Worm (Caenorhabditis elegans) whole organism, young adult: ENCODE data around the gene noca-1.

Source experiments
- B0019.2 ChIP-seq: fragments of 200-800 bp; sonication (Bioruptor generic); conservative IDR thresholded peaks from 2 replicates; pipeline ENCODE4 v1.3.6; 2022; ENCODE audit warnings: missing genetic modification reagents, missing genetic modification characterization, missing compliant biosample characterization
- K12H6.12 ChIP-seq: fragments of 200-800 bp; sonication (Bioruptor generic); optimal IDR thresholded peaks from 2 replicates; lab custom pipeline; 2018; ENCODE audit warnings: mild to moderate bottlenecking, missing genetic modification characterization, missing compliant biosample characterization
- ama-1 ChIP-seq, 3 experiments: fragments of 150-350 bp in 1 of 3; sonication (generic microtip) in 2 of 3; optimal IDR thresholded peaks; 2 replicates each; lab custom pipeline; 2014 to 2018; ENCODE audit warnings: missing biosample characterization in 2 of 3, missing genetic modification characterization in 2 of 3, missing genetic modification reagents in 2 of 3
- attf-6 ChIP-seq: fragments of 200-800 bp; sonication (Bioruptor generic); IDR thresholded peaks from 2 replicates; pipeline ENCODE4 v1.3.6; 2022; ENCODE audit warnings: missing genetic modification reagents, missing genetic modification characterization, missing compliant biosample characterization
- ccch-3 ChIP-seq: fragments of 200-800 bp; sonication (Bioruptor generic); optimal IDR thresholded peaks from 2 replicates; lab custom pipeline; 2018; ENCODE audit warnings: mild to moderate bottlenecking, missing genetic modification characterization, missing compliant biosample characterization
- ceh-100 ChIP-seq: fragments of 200-800 bp; sonication (Bioruptor generic); IDR thresholded peaks from 2 replicates; pipeline ENCODE4 v1.3.6; 2022; ENCODE audit warnings: missing genetic modification reagents, missing genetic modification characterization, missing compliant biosample characterization
- chd-7 ChIP-seq: sonication (generic microtip); optimal IDR thresholded peaks from 2 replicates; lab custom pipeline; 2016; ENCODE audit warnings: mild to moderate bottlenecking, missing genetic modification characterization, moderate library complexity, missing compliant biosample characterization
- dox-1 ChIP-seq: fragments of 200-800 bp; sonication (Bioruptor generic); IDR thresholded peaks from 2 replicates; pipeline ENCODE4 v1.3.6; 2022; ENCODE audit warnings: missing genetic modification reagents, missing genetic modification characterization, missing compliant biosample characterization
- dpl-1 ChIP-seq: fragments of 150-350 bp; optimal IDR thresholded peaks from 2 replicates; lab custom pipeline; 2014; ENCODE audit warnings: missing biosample characterization, missing genetic modification reagents, missing genetic modification characterization
- him-1 ChIP-seq: sonication (generic microtip); optimal IDR thresholded peaks from 2 replicates; lab custom pipeline; 2016; ENCODE audit warnings: missing genotype, missing genetic modification reagents, missing genetic modification characterization, missing compliant biosample characterization
- let-607 ChIP-seq, 2 experiments: fragments of 200-800 bp in 1 of 2; sonication (Bioruptor generic) in 1 of 2; sonication (generic microtip) in 1 of 2; optimal IDR thresholded peaks; 2 replicates each; lab custom pipeline; 2016 to 2018; ENCODE audit warnings: mild to moderate bottlenecking in 2 of 2, missing compliant biosample characterization in 2 of 2, missing genetic modification characterization in 2 of 2, moderate library complexity in 2 of 2, missing genotype in 1 of 2
- mxl-1 ChIP-seq: sonication (generic microtip); optimal IDR thresholded peaks from 2 replicates; lab custom pipeline; 2016; ENCODE audit warnings: missing genetic modification characterization, missing compliant biosample characterization
- nfyb-1 ChIP-seq: fragments of 200-800 bp; sonication (Bioruptor generic); IDR thresholded peaks from 2 replicates; pipeline ENCODE4 v1.3.6; 2022; ENCODE audit warnings: missing genetic modification reagents, missing genetic modification characterization, missing compliant biosample characterization
- rec-8 ChIP-seq, 2 experiments: sonication (generic microtip); optimal IDR thresholded peaks; 2 replicates each; lab custom pipeline; 2016; ENCODE audit warnings: mild to moderate bottlenecking in 2 of 2, missing genetic modification characterization in 2 of 2, missing genetic modification reagents in 2 of 2, missing genotype in 2 of 2, missing biosample characterization in 1 of 2, missing compliant biosample characterization in 1 of 2, moderate library complexity in 1 of 2
- xnd-1 ChIP-seq: sonication (generic microtip); optimal IDR thresholded peaks from 2 replicates; lab custom pipeline; 2016; ENCODE audit warnings: missing genotype, missing genetic modification reagents, missing genetic modification characterization, missing compliant biosample characterization

The noca-1 gene

DNA sequence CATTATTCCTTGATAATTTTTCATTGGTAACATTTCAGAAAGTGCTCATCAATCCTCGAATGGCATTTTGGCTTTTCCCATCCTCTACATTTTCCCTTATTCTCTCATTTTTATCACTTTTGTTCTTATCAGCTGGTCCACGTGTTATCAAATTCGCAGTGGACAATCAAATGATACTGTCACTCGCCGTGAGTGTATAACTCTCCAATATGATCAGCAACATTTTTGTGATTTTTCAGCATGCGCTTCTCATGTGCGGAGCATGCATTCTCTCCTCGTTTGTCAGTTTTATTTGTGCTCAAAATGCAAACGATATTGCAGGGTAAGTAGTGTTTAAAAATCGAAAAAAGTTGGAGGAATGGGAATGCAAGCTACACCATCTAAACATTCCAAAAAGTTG is 59.9 kb downstream of the noca-1 start (continued):
- no peak for TF ChIP-seq rec-8 (tag; optimal IDR thresholded peaks at IDR 0.05; lab: Kevin White, UChicago)
- peak in 1 of 2 experiments; percentile 41 for TF ChIP-seq let-607 (tag; optimal IDR thresholded peaks at IDR 0.05; lab: Kevin White, UChicago)
- no peak for TF ChIP-seq B0019.2 (GFP tag; lab: Robert Waterston, UW)
- no peak for TF ChIP-seq dox-1 (GFP tag; lab: Robert Waterston, UW)
- no peak for TF ChIP-seq ama-1 (optimal IDR thresholded peaks at IDR 0.05; lab: Kevin White, UChicago)
- TF ChIP-seq ama-1 (GFP tag; optimal IDR thresholded peaks at IDR 0.05; lab: Kevin White, UChicago): no peak
- no peak for TF ChIP-seq K12H6.12 (tag; lab: Kevin White, UChicago)
- TF ChIP-seq nfyb-1 (GFP tag; lab: Robert Waterston, UW): no peak
- no peak for TF ChIP-seq ceh-100
- TF ChIP-seq him-1 (tag; lab: Kevin White, UChicago): no peak
- TF ChIP-seq ccch-3 (GFP tag; lab: Kevin White, UChicago): no peak

DNA sequence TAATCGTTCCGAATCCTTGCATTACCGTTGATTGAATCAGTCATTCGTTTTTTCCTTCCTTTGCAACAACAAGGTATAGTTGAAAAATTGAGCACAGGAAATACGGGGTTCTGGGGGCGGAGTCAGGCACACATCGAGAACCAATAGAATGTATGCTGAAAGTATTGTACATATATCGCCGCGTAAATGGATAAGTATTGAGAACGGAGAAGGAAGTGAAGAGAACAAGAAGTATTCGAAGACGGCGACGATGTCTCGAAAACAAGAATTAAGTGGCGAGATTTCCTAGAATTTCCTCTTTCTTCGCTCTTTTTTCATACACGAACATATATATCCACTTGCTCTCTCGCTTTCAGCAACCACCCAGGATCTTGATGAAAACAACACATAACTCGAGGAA is 68.3 kb downstream of the noca-1 start:
- TF ChIP-seq mxl-1 (tag; lab: Kevin White, UChicago) (no peak), chd-7 (tag; lab: Kevin White, UChicago) (no peak), dpl-1 (GFP tag; lab: Kevin White, UChicago) (no peak), xnd-1 (tag; lab: Kevin White, UChicago) (no peak), dox-1 (GFP tag; lab: Robert Waterston, UW) (no peak), attf-6 (GFP tag; lab: Robert Waterston, UW) (no peak)
